Worm (Caenorhabditis elegans): ENCODE data around the gene C43D7.8.
"Not testable (repeated sequence)": the region's sequence is repeated elsewhere in the genome, so short reads cannot be mapped to it uniquely, and the experiment has no call there.

C43D7.8 gene

DNA sequence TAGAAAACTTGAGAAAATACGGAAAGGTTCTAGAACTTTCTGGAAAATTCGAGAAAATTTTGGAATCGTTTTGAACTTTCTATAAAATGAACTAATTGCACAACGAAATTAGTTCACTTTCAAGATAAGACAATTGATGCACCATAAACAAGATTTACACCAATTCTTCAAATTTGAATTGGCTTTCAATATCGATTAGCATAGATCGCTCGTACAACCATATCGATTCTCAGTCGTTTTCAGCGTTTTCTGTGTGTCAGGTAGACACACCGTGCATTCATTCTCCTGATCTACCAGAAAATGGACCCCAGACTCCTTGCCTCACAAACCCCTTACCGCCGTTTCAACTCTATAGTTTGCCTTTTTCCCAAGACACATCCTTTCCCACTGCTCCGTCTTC lies 29.0 kb downstream of the C43D7.8 start, which contains the start of gene fbxb-117:
Gene fbxb-117, plus strand, starts transcription at position 301 of the 400 bp plus-strand sequence.
- no peak for TF ChIP-seq tra-1 (GFP tag; IDR thresholded peaks at IDR 0.05)
- TF ChIP-seq aha-1 (tag): peak; percentile 75

DNA sequence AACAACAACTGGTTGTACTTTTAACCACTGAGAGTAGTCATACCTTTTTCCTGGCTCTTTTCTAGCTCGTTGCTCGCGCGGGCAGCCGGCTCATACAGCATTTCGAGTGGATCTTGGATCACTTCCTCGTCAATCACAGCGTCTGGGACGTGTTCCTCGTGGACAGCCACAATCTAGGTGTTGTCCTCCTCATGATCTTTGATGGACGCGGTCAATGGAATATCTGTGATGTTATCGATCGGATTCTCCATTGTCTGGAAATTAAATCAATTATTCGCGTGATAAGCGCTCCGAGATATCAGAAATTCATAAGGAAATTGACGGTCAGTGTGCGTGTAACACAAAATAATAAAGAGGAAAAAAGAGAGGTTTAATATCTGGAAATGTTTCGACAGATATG lies 31.4 kb downstream of the C43D7.8 start, which contains the start of gene F21D9.8:
Gene F21D9.8, minus strand, starts transcription at position 101 of the 400 bp plus-strand sequence.
- TF ChIP-seq nhr-42 (GFP tag; IDR thresholded peaks at IDR 0.05) (no peak), ceh-62 (tag; optimal IDR thresholded peaks at IDR 0.05) (no peak), sdz-12 (GFP tag; optimal IDR thresholded peaks at IDR 0.05) (no peak), mdt-29 (GFP tag; IDR thresholded peaks at IDR 0.05) (no peak), T20F7.1 (GFP tag; optimal IDR thresholded peaks at IDR 0.05) (no peak), unc-130 (GFP tag; optimal IDR thresholded peaks at IDR 0.05) (no peak), aha-1 (tag) (no peak), snpc-4 (tag; optimal IDR thresholded peaks at IDR 0.05) (no peak), ztf-11 (tag; optimal IDR thresholded peaks at IDR 0.05) (no peak)

DNA sequence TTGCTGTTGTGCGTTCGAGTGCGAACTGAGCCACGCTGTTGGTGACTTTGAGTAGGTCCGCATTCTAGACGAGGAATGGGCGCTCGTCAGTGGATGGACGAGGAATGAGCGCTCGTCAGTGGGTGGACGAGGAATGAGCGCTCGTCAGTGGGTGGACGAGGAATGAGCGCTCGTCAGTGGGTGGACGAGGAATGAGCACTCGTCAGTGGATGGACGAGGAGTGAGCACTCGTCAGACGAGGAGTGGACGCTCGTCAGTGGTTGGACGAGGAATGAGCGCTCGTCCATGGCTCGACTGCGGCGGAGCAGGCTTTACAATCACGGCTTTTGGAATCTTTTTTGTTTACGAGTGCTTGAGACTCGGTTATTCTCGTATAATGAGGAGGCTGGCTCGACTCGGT lies 32.8 kb downstream of the C43D7.8 start:
- TF ChIP-seq set-16 (GFP tag; IDR thresholded peaks at IDR 0.05) (peak; percentile 81), lin-39 (tag; optimal IDR thresholded peaks at IDR 0.05) (no peak)

- peak; percentile 65 for TF ChIP-seq aha-1 (tag)
- no peak for TF ChIP-seq nhr-48 (tag; optimal IDR thresholded peaks at IDR 0.05)
These were observed 34.9 kb downstream of the C43D7.8 start for ce11 chrV:19276354-19276753.

DNA sequence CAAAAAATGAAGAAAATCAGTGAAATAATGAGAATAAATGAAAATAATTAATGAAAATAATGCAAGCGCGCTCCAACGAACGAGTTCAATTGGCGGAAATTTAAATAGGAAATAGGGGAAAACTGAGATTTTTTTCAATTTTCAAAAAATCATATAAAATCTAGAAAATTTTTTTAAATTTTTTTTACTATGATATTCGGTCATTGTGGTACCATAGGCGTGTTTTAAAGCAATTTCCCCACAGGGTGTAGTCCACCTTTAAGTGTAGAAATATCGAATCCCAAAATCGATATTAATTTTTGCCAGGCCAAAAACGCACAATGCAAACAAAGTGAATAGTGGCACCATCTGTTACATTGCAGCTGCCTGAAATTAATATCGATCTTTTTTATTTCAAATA lies 47.1 kb downstream of the C43D7.8 start, which contains the start of gene F21D9.1:
Gene F21D9.1, plus strand, starts transcription at position 301 of the 400 bp plus-strand sequence.
- TF ChIP-seq dmd-8 (GFP tag; IDR thresholded peaks at IDR 0.05); nhr-77 (tag; optimal IDR thresholded peaks at IDR 0.05); hmg-1.1 (GFP tag; IDR thresholded peaks at IDR 0.05): not testable (repeated sequence)

- TF ChIP-seq set-16 (GFP tag; IDR thresholded peaks at IDR 0.05) (no peak), hlh-11 (tag; optimal IDR thresholded peaks at IDR 0.05) (no peak), R02D3.7 (tag; optimal IDR thresholded peaks at IDR 0.05) (no peak), mdt-29 (GFP tag; IDR thresholded peaks at IDR 0.05) (no peak), hmg-1.1 (GFP tag; IDR thresholded peaks at IDR 0.05) (no peak), aha-1 (tag) (no peak), lin-38 (GFP tag; IDR thresholded peaks at IDR 0.05) (no peak), T20F7.1 (GFP tag; optimal IDR thresholded peaks at IDR 0.05) (no peak), cey-2 (tag; optimal IDR thresholded peaks at IDR 0.05; ENCODE audit: borderline replicate concordance, insufficient read depth) (no peak), ZK546.5 (tag; optimal IDR thresholded peaks at IDR 0.05) (no peak), unc-130 (GFP tag; optimal IDR thresholded peaks at IDR 0.05) (no peak), nhr-28 (tag; optimal IDR thresholded peaks at IDR 0.05) (no peak), snpc-4 (tag; optimal IDR thresholded peaks at IDR 0.05) (no peak), dve-1 (tag; optimal IDR thresholded peaks at IDR 0.05; ENCODE audit: insufficient read depth) (no peak), jun-1 (tag; optimal IDR thresholded peaks at IDR 0.05) (no peak), mxl-3 (GFP tag; optimal IDR thresholded peaks at IDR 0.05) (no peak), dmd-6 (GFP tag; IDR thresholded peaks at IDR 0.05) (no peak), mep-1 (tag; optimal IDR thresholded peaks at IDR 0.05) (no peak)
These were observed 48.9 kb downstream of the C43D7.8 start, which contains the start of gene F21D9.2 for ce11 chrV:19262349-19262748. Gene F21D9.2 (minus strand): TSS chrV:19262449.

DNA sequence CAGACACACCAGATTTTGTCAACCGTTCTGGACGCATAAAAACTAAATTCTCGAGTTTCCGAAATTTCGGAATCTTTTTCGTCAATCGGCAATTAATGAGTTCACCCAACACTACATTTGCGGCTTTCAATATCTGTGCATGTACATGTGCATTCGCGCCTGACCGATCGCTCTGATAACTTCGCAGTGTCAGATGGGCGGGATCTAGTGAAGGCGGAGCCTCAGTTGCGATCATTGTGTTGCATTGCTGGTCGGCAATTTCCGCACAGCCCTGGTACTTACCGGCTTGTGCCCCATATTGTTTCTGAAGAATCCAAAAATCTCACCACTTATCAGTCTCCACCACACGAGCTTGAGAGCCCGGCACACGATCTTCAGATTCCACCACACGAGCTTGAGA lies 50.6 kb downstream of the C43D7.8 start:
- TF ChIP-seq nhr-42 (GFP tag; IDR thresholded peaks at IDR 0.05): no peak
- no peak for TF ChIP-seq tra-1 (GFP tag; IDR thresholded peaks at IDR 0.05)
- TF ChIP-seq lin-29 (GFP tag; IDR thresholded peaks at IDR 0.05): no peak
- no peak for TF ChIP-seq egl-43 (GFP tag; IDR thresholded peaks at IDR 0.05)
- no peak for TF ChIP-seq jun-1 (tag; optimal IDR thresholded peaks at IDR 0.05)
- no peak for TF ChIP-seq snpc-1.2 (GFP tag; IDR thresholded peaks at IDR 0.05)
- TF ChIP-seq dve-1 (tag; optimal IDR thresholded peaks at IDR 0.05; ENCODE audit: insufficient read depth): no peak
- no peak for TF ChIP-seq cey-2 (tag; optimal IDR thresholded peaks at IDR 0.05; ENCODE audit: borderline replicate concordance, insufficient read depth)
- no peak for TF ChIP-seq fos-1 (tag; optimal IDR thresholded peaks at IDR 0.05)
- TF ChIP-seq fkh-10 (GFP tag; optimal IDR thresholded peaks at IDR 0.05): no peak
- peak in 1 of 2 experiments; percentile 62 for TF ChIP-seq unc-62 (GFP tag; optimal IDR thresholded peaks at IDR 0.05 in 1 of 2)
- TF ChIP-seq unc-62 (tag; optimal IDR thresholded peaks at IDR 0.05): no peak
- TF ChIP-seq aha-1 (tag): peak; percentile 60
- TF ChIP-seq mdl-1 (tag; optimal IDR thresholded peaks at IDR 0.05): no peak

Measured in whole organism, L4 larva.